Worm (Caenorhabditis elegans): Measurements from ENCODE around the gene spk-1.
A peak's percentile ranks its signal among the peaks of the same experiment; 100 is the strongest.

The spk-1 gene

ce11 chrIII:9482423-9482993 is 26.1 kb downstream of the spk-1 start:
- TF ChIP-seq eyg-1 (tag; optimal IDR thresholded peaks at IDR 0.05) (no peak), dmd-4 (tag; optimal IDR thresholded peaks at IDR 0.05; ENCODE audit: borderline replicate concordance) (no peak), ceh-48 (tag; optimal IDR thresholded peaks at IDR 0.05) (no peak), unc-55 (GFP tag; optimal IDR thresholded peaks at IDR 0.05) (no peak), pqm-1 (tag; optimal IDR thresholded peaks at IDR 0.05) (no peak), ttx-3 (tag; optimal IDR thresholded peaks at IDR 0.05) (no peak), madf-2 (tag; optimal IDR thresholded peaks at IDR 0.05) (no peak), ceh-9 (tag; optimal IDR thresholded peaks at IDR 0.05) (no peak)

ce11 chrIII:9483716-9484115 is 27.3 kb downstream of the spk-1 start:
- peak; percentile 80 for TF ChIP-seq hlh-8 (tag; optimal IDR thresholded peaks at IDR 0.05)
- TF ChIP-seq ceh-31 (tag; optimal IDR thresholded peaks at IDR 0.05), result peak; percentile 56
- peak; percentile 59 for TF ChIP-seq nfya-1 (tag; optimal IDR thresholded peaks at IDR 0.05)
- no peak for TF ChIP-seq dve-1 (tag; optimal IDR thresholded peaks at IDR 0.05)
- peak; percentile 32 for TF ChIP-seq ceh-34 (tag; optimal IDR thresholded peaks at IDR 0.05)
- TF ChIP-seq unc-42 (tag; optimal IDR thresholded peaks at IDR 0.05), result peak; percentile 54

ce11 chrIII:9485373-9485772 is 29.0 kb downstream of the spk-1 start, which contains the start of gene bre-3:
bre-3 (minus strand) TSS chrIII:9485473.
- TF ChIP-seq syd-9 (tag; optimal IDR thresholded peaks at IDR 0.05), result no peak
- TF ChIP-seq pha-4 (tag; optimal IDR thresholded peaks at IDR 0.05), result no peak
- TF ChIP-seq ceh-2 (tag; optimal IDR thresholded peaks at IDR 0.05), result no peak
- TF ChIP-seq K02D7.2 (tag; optimal IDR thresholded peaks at IDR 0.05), result no peak
- TF ChIP-seq gmeb-2 (tag; optimal IDR thresholded peaks at IDR 0.05), result no peak
- TF ChIP-seq lim-6 (tag; optimal IDR thresholded peaks at IDR 0.05), result no peak
- no peak for TF ChIP-seq ceh-19 (GFP tag; optimal IDR thresholded peaks at IDR 0.05)

- TF ChIP-seq gmeb-2 (tag; optimal IDR thresholded peaks at IDR 0.05) (no peak), mec-3 (tag; optimal IDR thresholded peaks at IDR 0.05; ENCODE audit: borderline replicate concordance) (no peak), ceh-45 (GFP tag; IDR thresholded peaks at IDR 0.05) (no peak), tbx-2 (tag; optimal IDR thresholded peaks at IDR 0.05) (no peak), elt-4 (tag; optimal IDR thresholded peaks at IDR 0.05) (no peak), ceh-30 (tag; optimal IDR thresholded peaks at IDR 0.05) (no peak), elt-2 (tag; optimal IDR thresholded peaks at IDR 0.05) (peak; percentile 6)
Measured at ce11 chrIII:9487454-9487853, 31.0 kb downstream of the spk-1 start.

- TF ChIP-seq ceh-2 (tag; optimal IDR thresholded peaks at IDR 0.05), result no peak
- TF ChIP-seq hlh-8 (tag; optimal IDR thresholded peaks at IDR 0.05), result no peak
- TF ChIP-seq ahr-1 (tag; optimal IDR thresholded peaks at IDR 0.05), result no peak
- TF ChIP-seq sdc-2 (tag; optimal IDR thresholded peaks at IDR 0.05), result no peak
- TF ChIP-seq tbx-7 (tag; optimal IDR thresholded peaks at IDR 0.05), result no peak
- no peak for TF ChIP-seq ceh-6 (GFP tag; optimal IDR thresholded peaks at IDR 0.05)
- TF ChIP-seq unc-42 (tag; optimal IDR thresholded peaks at IDR 0.05), result no peak
- no peak for TF ChIP-seq lin-11 (tag; optimal IDR thresholded peaks at IDR 0.05)
- no peak for TF ChIP-seq elt-2 (tag; optimal IDR thresholded peaks at IDR 0.05)
- no peak for TF ChIP-seq pha-4 (tag; optimal IDR thresholded peaks at IDR 0.05)
- no peak for TF ChIP-seq pqm-1 (tag; optimal IDR thresholded peaks at IDR 0.05)
- no peak for TF ChIP-seq tbx-2 (tag; optimal IDR thresholded peaks at IDR 0.05)
- no peak for TF ChIP-seq ref-2 (tag; optimal IDR thresholded peaks at IDR 0.05)
- TF ChIP-seq odd-2 (tag; optimal IDR thresholded peaks at IDR 0.05), result no peak
Measured at ce11 chrIII:9488027-9488426, 31.6 kb downstream of the spk-1 start.
